Fruit fly (Drosophila melanogaster) whole organism, embryonic: ENCODE measurements around the gene LPCAT.

Experiments used
- Adf1 ChIP-seq: fragments of 200-800 bp; sonication (Bioruptor generic); IDR thresholded peaks from 2 replicates; pipeline ENCODE4 v1.3.6; 2022; ENCODE audit warnings: missing biosample characterization, missing genetic modification characterization
- Awh ChIP-seq: fragments of 200-800 bp; sonication (Bioruptor generic); IDR thresholded peaks from 2 replicates; pipeline ENCODE4, ENCODE4 v1.3.6; 2022; ENCODE audit warnings: missing biosample characterization, missing genetic modification characterization
- B-H2 ChIP-seq: fragments of 200-800 bp; sonication (Bioruptor generic); optimal IDR thresholded peaks from 2 replicates; lab custom pipeline; 2018; ENCODE audit warnings: missing biosample characterization, mild to moderate bottlenecking, missing genetic modification characterization
- CG10366 ChIP-seq: fragments of 200-800 bp; sonication (Bioruptor generic); IDR thresholded peaks from 2 replicates; pipeline ENCODE4 v1.3.6; 2022; ENCODE audit warnings: missing biosample characterization, missing genetic modification characterization
- CG10543 ChIP-seq: fragments of 200-800 bp; sonication (Bioruptor generic); optimal IDR thresholded peaks from 3 replicates; lab custom pipeline; 2017; ENCODE audit warnings: missing biosample characterization, mild to moderate bottlenecking, missing genetic modification characterization, moderate library complexity
- CG11247 ChIP-seq: fragments of 200-800 bp; sonication (Bioruptor generic); IDR thresholded peaks from 2 replicates; pipeline ENCODE4 v1.3.6; 2022; ENCODE audit warnings: missing biosample characterization, missing genetic modification characterization
- CG12744 ChIP-seq: fragments of 200-800 bp; sonication (Bioruptor generic); optimal IDR thresholded peaks from 2 replicates; lab custom pipeline; 2016; ENCODE audit warnings: missing biosample characterization, missing genetic modification characterization
- CG14710 ChIP-seq: fragments of 200-800 bp; sonication (Bioruptor generic); optimal IDR thresholded peaks from 3 replicates; lab custom pipeline; 2019; ENCODE audit warnings: missing biosample characterization, mild to moderate bottlenecking, missing genetic modification characterization, moderate library complexity
- CG15696 ChIP-seq: fragments of 200-800 bp; sonication (Bioruptor generic); optimal IDR thresholded peaks from 2 replicates; lab custom pipeline; 2019; ENCODE audit warnings: missing biosample characterization, mild to moderate bottlenecking, missing genetic modification characterization, moderate library complexity
- CG16779 ChIP-seq: fragments of 200-800 bp; sonication (Bioruptor generic); IDR thresholded peaks from 2 replicates; pipeline ENCODE4 v1.3.6; 2022; ENCODE audit warnings: missing biosample characterization, missing genetic modification characterization
- CG17568 ChIP-seq: fragments of 200-800 bp; sonication (Bioruptor generic); optimal IDR thresholded peaks from 2 replicates; lab custom pipeline; 2018; ENCODE audit warnings: missing biosample characterization, mild to moderate bottlenecking, missing genetic modification characterization, moderate library complexity
- CG17802 ChIP-seq: fragments of 200-800 bp; sonication (Bioruptor generic); optimal IDR thresholded peaks from 2 replicates; lab custom pipeline; 2018; ENCODE audit warnings: missing biosample characterization, mild to moderate bottlenecking, missing genetic modification characterization, moderate library complexity
- CG2116 ChIP-seq: fragments of 200-800 bp; sonication (Bioruptor generic); optimal IDR thresholded peaks from 3 replicates; lab custom pipeline; 2018; ENCODE audit warnings: missing biosample characterization, mild to moderate bottlenecking, missing genetic modification characterization
- CG2199 ChIP-seq: fragments of 200-800 bp; sonication (Bioruptor generic); IDR thresholded peaks from 3 replicates; pipeline ENCODE4 v1.3.6; 2022; ENCODE audit warnings: missing biosample characterization, missing genetic modification characterization
- CG4707 ChIP-seq: fragments of 200-800 bp; sonication (Bioruptor generic); optimal IDR thresholded peaks from 2 replicates; lab custom pipeline; 2018; ENCODE audit warnings: missing biosample characterization, mild to moderate bottlenecking, missing genetic modification characterization, moderate library complexity
- CG6254 ChIP-seq: fragments of 200-800 bp; sonication (Bioruptor generic); optimal IDR thresholded peaks from 3 replicates; lab custom pipeline; 2017; ENCODE audit warnings: mild to moderate bottlenecking, missing biosample characterization, missing genetic modification reagents, missing genetic modification characterization
- CG6654 ChIP-seq: fragments of 200-800 bp; sonication (Bioruptor generic); optimal IDR thresholded peaks from 2 replicates; lab custom pipeline; 2017; ENCODE audit warnings: missing biosample characterization, mild to moderate bottlenecking, missing genetic modification characterization
- CG7786 ChIP-seq: fragments of 200-800 bp; sonication (Bioruptor generic); optimal IDR thresholded peaks from 2 replicates; lab custom pipeline; 2016; ENCODE audit warnings: missing biosample characterization, missing genetic modification characterization
- CG9609 ChIP-seq: fragments of 200-800 bp; sonication (Bioruptor generic); optimal IDR thresholded peaks from 3 replicates; lab custom pipeline; 2016; ENCODE audit warnings: missing biosample characterization, missing genetic modification characterization
- Camta ChIP-seq: fragments of 200-800 bp; sonication (Bioruptor generic); optimal IDR thresholded peaks from 2 replicates; lab custom pipeline; 2016; ENCODE audit warnings: missing biosample characterization, missing genetic modification characterization
- Deaf1 ChIP-seq: fragments of 200-800 bp; optimal IDR thresholded peaks from 3 replicates; lab custom pipeline; 2019; ENCODE audit warnings: missing biosample characterization, mild to moderate bottlenecking, missing genetic modification characterization, moderate library complexity
- Dp ChIP-seq: fragments of 200-800 bp; sonication (Bioruptor generic); optimal IDR thresholded peaks from 2 replicates; lab custom pipeline; 2018; ENCODE audit warnings: missing biosample characterization, mild to moderate bottlenecking, missing genetic modification characterization, moderate library complexity
- Fer1 ChIP-seq: fragments of 200-800 bp; sonication (Bioruptor generic); optimal IDR thresholded peaks from 2 replicates; lab custom pipeline; 2017; ENCODE audit warnings: missing biosample characterization, mild to moderate bottlenecking, missing genetic modification characterization
- Fer3 ChIP-seq: fragments of 200-800 bp; sonication (Bioruptor generic); optimal IDR thresholded peaks from 2 replicates; lab custom pipeline; 2018; ENCODE audit warnings: missing biosample characterization, mild to moderate bottlenecking, missing genetic modification characterization, moderate library complexity
- H15 ChIP-seq: fragments of 200-800 bp; sonication (Bioruptor generic); IDR thresholded peaks from 3 replicates; pipeline ENCODE4 v1.3.6; 2022; ENCODE audit warnings: missing biosample characterization, missing genetic modification characterization
- Hsf ChIP-seq: fragments of 200-800 bp; sonication (Bioruptor generic); optimal IDR thresholded peaks from 3 replicates; lab custom pipeline; 2016; ENCODE audit warnings: missing biosample characterization, missing genetic modification characterization
- Meics ChIP-seq: fragments of 200-800 bp; sonication (Bioruptor generic); optimal IDR thresholded peaks from 2 replicates; lab custom pipeline; 2017; ENCODE audit warnings: missing biosample characterization, mild to moderate bottlenecking, missing genetic modification characterization
- Mrtf ChIP-seq: fragments of 200-800 bp; sonication (Bioruptor generic); IDR thresholded peaks from 3 replicates; pipeline ENCODE4 v1.3.6; 2022; ENCODE audit warnings: missing biosample characterization, missing genetic modification characterization
- Neu2 ChIP-seq: fragments of 200-800 bp; sonication (Bioruptor generic); optimal IDR thresholded peaks from 3 replicates; lab custom pipeline; 2016; ENCODE audit warnings: missing biosample characterization, missing genetic modification characterization, borderline replicate concordance
- Rfx ChIP-seq: fragments of 200-800 bp; sonication (Bioruptor generic); IDR thresholded peaks from 2 replicates; pipeline ENCODE4 v1.3.6; 2022; ENCODE audit warnings: missing biosample characterization, missing genetic modification characterization
- Scr ChIP-seq: fragments of 200-800 bp; sonication (Bioruptor generic); IDR thresholded peaks from 2 replicates; pipeline ENCODE4 v1.3.6; 2022; ENCODE audit warnings: missing biosample characterization, missing genetic modification characterization; ENCODE audit not compliant: partially characterized antibody
- Side ChIP-seq: fragments of 200-800 bp; sonication (Bioruptor generic); optimal IDR thresholded peaks from 2 replicates; lab custom pipeline; 2016; ENCODE audit warnings: missing biosample characterization, missing genetic modification characterization
- TFAM ChIP-seq: fragments of 200-800 bp; sonication (Bioruptor generic); optimal IDR thresholded peaks from 2 replicates; lab custom pipeline; 2017; ENCODE audit warnings: missing biosample characterization, missing genetic modification characterization, inconsistent platforms
- al ChIP-seq: fragments of 200-800 bp; sonication (Bioruptor generic); IDR thresholded peaks from 2 replicates; pipeline ENCODE4 v1.3.6; 2022; ENCODE audit warnings: missing biosample characterization, missing genetic modification characterization
- ap ChIP-seq: fragments of 200-800 bp; sonication (Bioruptor generic); IDR thresholded peaks from 2 replicates; pipeline ENCODE4 v1.3.6; 2022; ENCODE audit warnings: missing biosample characterization, missing genetic modification characterization
- ato ChIP-seq: fragments of 200-800 bp; sonication (Bioruptor generic); IDR thresholded peaks from 2 replicates; pipeline ENCODE4 v1.3.6; 2022; ENCODE audit warnings: missing biosample characterization, missing genetic modification characterization; ENCODE audit not compliant: partially characterized antibody
- cato ChIP-seq: fragments of 200-800 bp; sonication (Bioruptor generic); optimal IDR thresholded peaks from 2 replicates; lab custom pipeline; 2016; ENCODE audit warnings: missing biosample characterization, missing genetic modification characterization, borderline replicate concordance
- dysf ChIP-seq: fragments of 200-800 bp; sonication (Bioruptor generic); IDR thresholded peaks from 3 replicates; pipeline ENCODE4 v1.3.6; 2022; ENCODE audit warnings: missing biosample characterization, missing genetic modification characterization
- ems ChIP-seq: fragments of 200-800 bp; sonication (Bioruptor generic); optimal IDR thresholded peaks from 3 replicates; lab custom pipeline; 2016; ENCODE audit warnings: missing biosample characterization, missing genetic modification characterization
- fd64A ChIP-seq: fragments of 200-800 bp; sonication (Bioruptor generic); optimal IDR thresholded peaks from 3 replicates; lab custom pipeline; 2018; ENCODE audit warnings: missing biosample characterization, mild to moderate bottlenecking, missing genetic modification characterization
- grau ChIP-seq: fragments of 200-800 bp; optimal IDR thresholded peaks from 3 replicates; lab custom pipeline; 2019; ENCODE audit warnings: missing biosample characterization, mild to moderate bottlenecking, missing genetic modification characterization, moderate library complexity
- hb ChIP-seq: fragments of 200-800 bp; sonication (Bioruptor generic); IDR thresholded peaks from 3 replicates; pipeline ENCODE4 v1.3.6; 2022; ENCODE audit warnings: missing biosample characterization, missing genetic modification characterization; ENCODE audit not compliant: partially characterized antibody
- her ChIP-seq: fragments of 200-800 bp; sonication (Bioruptor generic); optimal IDR thresholded peaks from 2 replicates; lab custom pipeline; 2016; ENCODE audit warnings: missing biosample characterization, missing genetic modification characterization
- nmo ChIP-seq: fragments of 200-800 bp; sonication (Bioruptor generic); optimal IDR thresholded peaks from 2 replicates; lab custom pipeline; 2018; ENCODE audit warnings: missing biosample characterization, mild to moderate bottlenecking, missing genetic modification characterization, moderate library complexity
- pita ChIP-seq: fragments of 200-800 bp; sonication (Bioruptor generic); optimal IDR thresholded peaks from 2 replicates; lab custom pipeline; 2017; ENCODE audit warnings: missing biosample characterization, mild to moderate bottlenecking, missing genetic modification characterization
- seq ChIP-seq: fragments of 200-800 bp; sonication (Bioruptor generic); IDR thresholded peaks from 2 replicates; pipeline ENCODE4 v1.3.6; 2022; ENCODE audit warnings: missing biosample characterization, missing genetic modification characterization
- tap ChIP-seq: fragments of 200-800 bp; optimal IDR thresholded peaks from 3 replicates; lab custom pipeline; 2019; ENCODE audit warnings: missing biosample characterization, mild to moderate bottlenecking, missing genetic modification characterization, moderate library complexity
- tgo ChIP-seq: fragments of 200-800 bp; sonication (Bioruptor generic); IDR thresholded peaks from 3 replicates; pipeline ENCODE4 v1.3.6; 2022; ENCODE audit warnings: missing biosample characterization, missing genetic modification characterization
- tll ChIP-seq, 2 experiments: fragments of 200-800 bp in 1 of 2; fragments of >200 bp in 1 of 2; sonication (Bioruptor generic) in 1 of 2; optimal IDR thresholded peaks; 2 replicates each; lab custom pipeline; 2017 to 2019; ENCODE audit warnings: missing biosample characterization in 2 of 2, missing genetic modification characterization in 2 of 2, mild to moderate bottlenecking in 1 of 2, moderate library complexity in 1 of 2

The LPCAT gene

dm6 chrX:9579918-9580521 is at the start of gene LPCAT (continued):
- TF ChIP-seq H15 (GFP tag; lab: Robert Waterston, UW) (0 out of 3 replicates have a peak, but pooled peaks have one; percentile 50), CG17568 (peak; percentile 30), Deaf1 (tag; lab: Kevin White, UChicago) (no peak), CG16779 (peak; percentile 64; the same call in 1 of the 2 replicates), nmo (GFP tag; lab: Kevin White, UChicago) (peak; percentile 83), tap (tag; lab: Kevin White, UChicago) (peak; percentile 4), dysf (GFP tag; lab: Robert Waterston, UW) (peak; percentile 83), Neu2 (GFP tag; lab: Kevin White, UChicago) (no peak), ato (GFP tag; lab: Robert Waterston, UW) (no peak; the same call in 1 of the 2 replicates), Meics (GFP tag; lab: Kevin White, UChicago) (peak; percentile 77), cato (GFP tag; lab: Kevin White, UChicago) (peak; percentile 47), Awh (GFP tag; lab: Robert Waterston, UW) (no peak), seq (peak; percentile 54; the same call in 1 of the 2 replicates), fd64A (no peak), Fer1 (GFP tag; lab: Kevin White, UChicago) (peak; percentile 80), CG2199 (GFP tag; lab: Robert Waterston, UW) (no peak), CG12744 (GFP tag; lab: Kevin White, UChicago) (peak; percentile 69), CG4707 (GFP tag; lab: Kevin White, UChicago) (no peak), Mrtf (GFP tag; lab: Robert Waterston, UW) (peak; percentile 66; the same call in 1 of the 3 replicates), CG14710 (peak; percentile 85), Hsf (GFP tag; lab: Kevin White, UChicago) (peak; percentile 78), hb (GFP tag; lab: Robert Waterston, UW) (no peak), tll (GFP tag; optimal IDR thresholded peaks at IDR 0.05; lab: Kevin White, UChicago) (no peak), B-H2 (GFP tag; lab: Kevin White, UChicago) (peak; percentile 86), CG9609 (GFP tag; lab: Kevin White, UChicago) (peak; percentile 50), CG11247 (GFP tag; lab: Robert Waterston, UW) (peak; percentile 86), TFAM (GFP tag; lab: Kevin White, UChicago) (no peak), Side (GFP tag; lab: Kevin White, UChicago) (peak; percentile 62), Rfx (GFP tag; lab: Robert Waterston, UW) (peak; percentile 90), al (GFP tag; lab: Robert Waterston, UW) (peak; percentile 72), Adf1 (GFP tag; lab: Robert Waterston, UW) (peak; percentile 24; the same call in 1 of the 2 replicates), CG6654 (GFP tag; lab: Kevin White, UChicago) (no peak), CG6254 (GFP tag; lab: Kevin White, UChicago) (no peak), CG2116 (GFP tag; lab: Kevin White, UChicago) (peak; percentile 38), Dp (GFP tag; lab: Kevin White, UChicago) (peak; percentile 86), CG10366 (GFP tag; lab: Robert Waterston, UW) (peak; percentile 76), pita (no peak), ems (GFP tag; lab: Kevin White, UChicago) (peak; percentile 69), grau (peak; percentile 28), CG15696 (tag; lab: Kevin White, UChicago) (peak; percentile 83), CG17802 (peak; percentile 48), CG7786 (peak; percentile 64), her (GFP tag; lab: Kevin White, UChicago) (peak; percentile 61), CG10543 (GFP tag; lab: Kevin White, UChicago) (peak; percentile 7), Scr (peak; percentile 82), ap (GFP tag; lab: Robert Waterston, UW) (peak; percentile 65), tgo (GFP tag; lab: Robert Waterston, UW) (peak; percentile 64; the same call in 2 of the 3 replicates), Camta (GFP tag; lab: Kevin White, UChicago) (peak; percentile 85), Fer3 (tag; lab: Kevin White, UChicago) (peak; percentile 77)
